Fruit fly (Drosophila melanogaster) whole organism, wandering third instar larva: ENCODE data around the gene CG42249.

Experiments used
- CG32264 ChIP-seq: fragments of 200-800 bp; sonication (Bioruptor generic); optimal IDR thresholded peaks from 2 replicates; lab custom pipeline; 2016; ENCODE audit warnings: missing biosample characterization, missing genetic modification characterization
- Hr83 ChIP-seq: fragments of 200-300 bp; sonication (Bioruptor generic); optimal IDR thresholded peaks from 2 replicates; lab custom pipeline; 2016; ENCODE audit warnings: missing biosample characterization, mild to moderate bottlenecking, missing genetic modification characterization, moderate library complexity; ENCODE audit not compliant: poor library complexity, severe bottlenecking
- Rel ChIP-seq, 2 experiments: fragments of 200-800 bp; sonication (Bioruptor generic) in 1 of 2; optimal IDR thresholded peaks; 2 replicates in 1 of 2; 3 replicates in 1 of 2; lab custom pipeline; 2016 to 2019; ENCODE audit warnings: mild to moderate bottlenecking in 2 of 2, missing biosample characterization in 2 of 2, missing genetic modification characterization in 2 of 2, moderate library complexity in 1 of 2
- dl ChIP-seq, 2 experiments: fragments of 175-275, 200-275 bp in 1 of 2; fragments of 200-275 bp in 1 of 2; sonication (Bioruptor generic); optimal IDR thresholded peaks; lab custom pipeline; 2018; ENCODE audit warnings: mild to moderate bottlenecking in 2 of 2, missing biosample characterization in 2 of 2, missing genetic modification characterization in 2 of 2, moderate library complexity in 2 of 2; ENCODE audit not compliant: partially characterized antibody in 2 of 2, insufficient read depth in 1 of 2
- dmrt93B ChIP-seq: fragments of 200-800 bp; sonication (Bioruptor generic); optimal IDR thresholded peaks from 2 replicates; lab custom pipeline; 2018; ENCODE audit warnings: missing biosample characterization, mild to moderate bottlenecking, missing genetic modification characterization
- foxo ChIP-seq, 2 experiments: fragments of 200-800 bp; sonication (Bioruptor generic); optimal IDR thresholded peaks; 2 replicates in 1 of 2; 3 replicates in 1 of 2; lab custom pipeline; 2016 to 2017; ENCODE audit warnings: missing biosample characterization in 2 of 2, missing genetic modification characterization in 2 of 2
- fru ChIP-seq: fragments of 200-800 bp; sonication (Bioruptor generic); optimal IDR thresholded peaks from 3 replicates; lab custom pipeline; 2016; ENCODE audit warnings: missing biosample characterization, mild to moderate bottlenecking, missing genetic modification characterization
- jim ChIP-seq: fragments of 175-275, 200-325 bp; sonication (Bioruptor generic); optimal IDR thresholded peaks from 2 replicates; lab custom pipeline; 2016; ENCODE audit warnings: missing biosample characterization, mild to moderate bottlenecking, missing genetic modification characterization

- TF ChIP-seq dl (GFP tag; optimal IDR thresholded peaks at IDR 0.05; lab: Kevin White, UChicago; ENCODE audit: insufficient read depth in 1 of 2, partially characterized antibody in 2 of 2) = no peak
- no peak for TF ChIP-seq foxo (GFP tag; optimal IDR thresholded peaks at IDR 0.05; lab: Kevin White, UChicago)
- TF ChIP-seq fru (GFP tag; lab: Kevin White, UChicago) = no peak
- no peak for TF ChIP-seq Hr83 (GFP tag; lab: Kevin White, UChicago)
- TF ChIP-seq CG32264 = no peak
- TF ChIP-seq Rel (GFP tag; optimal IDR thresholded peaks at IDR 0.05; lab: Kevin White, UChicago) = no peak
- peak; percentile 6 for TF ChIP-seq Rel (tag; optimal IDR thresholded peaks at IDR 0.05; lab: Kevin White, UChicago)
- TF ChIP-seq dmrt93B = no peak
- peak; percentile 24 for TF ChIP-seq jim (GFP tag; lab: Kevin White, UChicago)
Measured at dm6 chrX:11124126-11124748, 28.2 kb downstream of the CG42249 start, which contains the start of gene CG11122.
